Worm (Caenorhabditis elegans): Measurements from ENCODE around the gene C25G6.1.

C25G6.1 gene

ce11 chrX:1319708-1320107, 49.0 kb downstream of the C25G6.1 start (continued):
- TF ChIP-seq B0261.1 (tag; optimal IDR thresholded peaks at IDR 0.05) (no peak), hmg-1.2 (GFP tag; IDR thresholded peaks at IDR 0.05) (peak; percentile 81; the same call in 1 of the 2 replicates), hlh-26 (GFP tag; conservative IDR thresholded peaks at IDR 0.05) (no peak), ceh-58 (GFP tag; IDR thresholded peaks at IDR 0.05) (no peak), madf-6 (GFP tag; IDR thresholded peaks at IDR 0.05) (no peak; the same call in 1 of the 2 replicates), lin-40 (tag; optimal IDR thresholded peaks at IDR 0.05) (peak; percentile 46), pha-4 (tag; optimal IDR thresholded peaks at IDR 0.05) (no peak), chd-7 (tag; optimal IDR thresholded peaks at IDR 0.05) (no peak), ets-4 (GFP tag; optimal IDR thresholded peaks at IDR 0.05) (peak; percentile 67), T07F8.4 (tag; optimal IDR thresholded peaks at IDR 0.05) (no peak), tlf-1 (GFP tag; optimal IDR thresholded peaks at IDR 0.05) (no peak), dpff-1 (tag; optimal IDR thresholded peaks at IDR 0.05) (no peak), F37B4.10 (GFP tag; IDR thresholded peaks at IDR 0.05) (0 out of 2 replicates have a peak, but pooled peaks have one; percentile 86), ceh-91 (GFP tag; IDR thresholded peaks at IDR 0.05) (no peak), cebp-2 (GFP tag; IDR thresholded peaks at IDR 0.05) (no peak), nfya-1 (tag; optimal IDR thresholded peaks at IDR 0.05; ENCODE audit: borderline replicate concordance, insufficient read depth) (no peak), dox-1 (GFP tag; IDR thresholded peaks at IDR 0.05) (peak; percentile 85), lin-26 (GFP tag; IDR thresholded peaks at IDR 0.05) (0 out of 2 replicates have a peak, but pooled peaks have one; percentile 10), B0035.1 (tag; optimal IDR thresholded peaks at IDR 0.05) (no peak), ama-1 (optimal IDR thresholded peaks at IDR 0.05) (no peak), ama-1 (GFP tag; optimal IDR thresholded peaks at IDR 0.05) (no peak), rpc-1 (optimal IDR thresholded peaks at IDR 0.05) (no peak), rpc-1 (tag; optimal IDR thresholded peaks at IDR 0.05) (no peak), unc-62 (GFP tag; optimal IDR thresholded peaks at IDR 0.05) (no peak), ztf-22 (GFP tag; optimal IDR thresholded peaks at IDR 0.05) (peak; percentile 10), him-1 (tag; optimal IDR thresholded peaks at IDR 0.05) (no peak), F52B5.7 (tag; optimal IDR thresholded peaks at IDR 0.05) (no peak), let-526 (GFP tag; IDR thresholded peaks at IDR 0.05) (no peak), F55B11.4 (tag; optimal IDR thresholded peaks at IDR 0.05; ENCODE audit: borderline replicate concordance, insufficient read depth) (no peak), Y95B8A.8 (GFP tag; IDR thresholded peaks at IDR 0.05) (no peak), ZK185.1 (tag; optimal IDR thresholded peaks at IDR 0.05; ENCODE audit: poor library complexity, severe bottlenecking) (no peak), C17E4.6 (GFP tag; IDR thresholded peaks at IDR 0.05) (no peak), egl-44 (GFP tag; IDR thresholded peaks at IDR 0.05) (peak; percentile 72; the same call in 1 of the 2 replicates), ceh-40 (GFP tag; IDR thresholded peaks at IDR 0.05) (no peak), F33H1.4 (GFP tag; IDR thresholded peaks at IDR 0.05) (no peak), Y53F4B.3 (GFP tag; IDR thresholded peaks at IDR 0.05) (no peak), K11D2.4 (GFP tag; IDR thresholded peaks at IDR 0.05) (no peak), snpc-1.1 (tag; optimal IDR thresholded peaks at IDR 0.05; ENCODE audit: insufficient read depth) (no peak), Y56A3A.18 (GFP tag; IDR thresholded peaks at IDR 0.05) (peak; percentile 22; the same call in 1 of the 2 replicates), C06A6.2 (GFP tag; conservative IDR thresholded peaks at IDR 0.05) (0 out of 2 replicates have a peak, but pooled peaks have one; percentile 17), F39B2.1 (GFP tag; IDR thresholded peaks at IDR 0.05) (no peak), aptf-2 (GFP tag; conservative IDR thresholded peaks at IDR 0.05) (peak; percentile 79; the same call in 1 of the 2 replicates), nfyb-1 (GFP tag; IDR thresholded peaks at IDR 0.05) (peak; percentile 39; the same call in 1 of the 2 replicates), Y79H2A.3 (GFP tag; conservative IDR thresholded peaks at IDR 0.05) (no peak), snpc-1.3 (tag; optimal IDR thresholded peaks at IDR 0.05; ENCODE audit: insufficient read depth) (no peak), F22D6.2 (tag; optimal IDR thresholded peaks at IDR 0.05) (no peak), nhr-179 (tag; optimal IDR thresholded peaks at IDR 0.05) (no peak), unc-130 (GFP tag; optimal IDR thresholded peaks at IDR 0.05) (no peak), madf-10 (tag; optimal IDR thresholded peaks at IDR 0.05) (peak; percentile 10), F57C9.4 (tag; optimal IDR thresholded peaks at IDR 0.05) (no peak)

All from whole organism, young adult.